Worm (Caenorhabditis elegans) whole organism, late embryonic: Measurements from ENCODE around the gene nhr-45.

ENCODE experiments used
- ama-1 ChIP-seq: fragments of 150-350 bp; optimal IDR thresholded peaks from 2 replicates; lab custom pipeline; 2014
- ceh-48 ChIP-seq: sonication (generic microtip); optimal IDR thresholded peaks from 2 replicates; lab custom pipeline; 2016; ENCODE audit warnings: missing genetic modification characterization, inconsistent platforms, missing compliant biosample characterization
- elt-2 ChIP-seq: sonication (generic microtip); optimal IDR thresholded peaks from 2 replicates; lab custom pipeline; 2016; ENCODE audit warnings: missing genetic modification reagents, missing genetic modification characterization, missing compliant biosample characterization
- nhr-11 ChIP-seq: fragments of 150-350 bp; optimal IDR thresholded peaks from 2 replicates; lab custom pipeline; 2014; ENCODE audit warnings: missing biosample characterization, missing genetic modification characterization
- pha-2 ChIP-seq: sonication (generic microtip); optimal IDR thresholded peaks from 2 replicates; lab custom pipeline; 2017; ENCODE audit warnings: mild to moderate bottlenecking, missing genetic modification characterization, missing compliant biosample characterization
- pros-1 ChIP-seq: fragments of 150-350 bp; optimal IDR thresholded peaks from 2 replicates; lab custom pipeline; 2014; ENCODE audit warnings: missing biosample characterization, missing genetic modification reagents, missing genetic modification characterization
- tbx-2 ChIP-seq: sonication (generic microtip); optimal IDR thresholded peaks from 2 replicates; lab custom pipeline; 2016; ENCODE audit warnings: missing genetic modification characterization, missing compliant biosample characterization
- ttx-3 ChIP-seq: sonication (generic microtip); optimal IDR thresholded peaks from 2 replicates; lab custom pipeline; 2016; ENCODE audit warnings: missing genetic modification reagents, missing genetic modification characterization, missing compliant biosample characterization

DNA sequence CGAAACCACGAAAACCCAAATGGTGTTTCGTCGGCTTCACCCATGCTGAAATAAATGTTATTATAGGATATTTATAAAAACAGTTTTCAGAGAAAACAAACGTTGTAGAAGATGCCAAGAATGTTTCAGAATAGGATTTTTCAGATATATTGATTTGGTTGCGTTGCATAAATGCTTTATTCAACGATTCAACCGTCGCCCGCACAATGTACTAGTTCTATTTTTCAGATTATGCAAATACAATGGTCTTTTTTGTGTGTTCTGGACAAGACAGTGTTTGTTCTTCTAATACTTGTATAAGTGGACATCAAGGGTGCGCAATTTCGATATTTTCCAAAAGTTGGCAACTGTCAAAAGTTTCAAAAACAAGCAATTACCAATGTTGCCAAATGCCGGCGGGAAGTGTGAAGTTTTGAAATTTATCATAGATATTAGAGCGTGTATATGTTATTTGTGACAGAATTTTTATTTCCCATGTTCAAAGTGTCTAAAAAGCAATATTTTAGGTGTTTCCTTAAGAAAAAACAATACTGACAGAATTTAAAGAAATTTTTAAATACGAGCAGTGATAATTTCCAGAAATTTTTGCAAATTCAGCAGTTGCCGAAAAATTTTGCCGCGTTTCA, 31.1 kb upstream of the nhr-45 start, which contains the start of gene K02G10.5:
- no peak for TF ChIP-seq elt-2 (tag; lab: Kevin White, UChicago)
- no peak for TF ChIP-seq pros-1 (tag; lab: Kevin White, UChicago)
- TF ChIP-seq nhr-11 (tag; lab: Kevin White, UChicago), result no peak
- TF ChIP-seq pha-2 (tag; lab: Kevin White, UChicago), result no peak
- no peak for TF ChIP-seq tbx-2 (tag; lab: Kevin White, UChicago)
- no peak for TF ChIP-seq ama-1
- no peak for TF ChIP-seq ceh-48
- TF ChIP-seq ttx-3 (tag; lab: Kevin White, UChicago), result no peak
